Worm (Caenorhabditis elegans): ENCODE results near the gene Y43F8B.20.

Gene Y43F8B.20

ce11 chrV:19549689-19550088 lies at the start of gene Y43F8B.20:
Y43F8B.20 (minus strand) TSS chrV:19549789.
- TF ChIP-seq lsy-27 (tag; optimal IDR thresholded peaks at IDR 0.05; ENCODE audit: borderline replicate concordance, insufficient read depth) (no peak), ceh-91 (GFP tag; IDR thresholded peaks at IDR 0.05) (no peak), hmg-20 (GFP tag; IDR thresholded peaks at IDR 0.05) (no peak), sdz-38 (tag; optimal IDR thresholded peaks at IDR 0.05) (no peak), ZK185.1 (tag; optimal IDR thresholded peaks at IDR 0.05; ENCODE audit: poor library complexity, severe bottlenecking) (no peak), egl-44 (GFP tag; IDR thresholded peaks at IDR 0.05) (no peak), F55B11.4 (tag; optimal IDR thresholded peaks at IDR 0.05; ENCODE audit: borderline replicate concordance, insufficient read depth) (no peak), hmg-1.2 (GFP tag; IDR thresholded peaks at IDR 0.05) (no peak), ztf-26 (tag; optimal IDR thresholded peaks at IDR 0.05) (no peak), snpc-1.3 (tag; optimal IDR thresholded peaks at IDR 0.05; ENCODE audit: insufficient read depth) (no peak), lir-1 (GFP tag; conservative IDR thresholded peaks at IDR 0.05) (no peak), F52B5.7 (tag; optimal IDR thresholded peaks at IDR 0.05) (no peak), somi-1 (GFP tag; optimal IDR thresholded peaks at IDR 0.05) (no peak), nhr-120 (GFP tag; IDR thresholded peaks at IDR 0.05) (no peak), aptf-2 (GFP tag; conservative IDR thresholded peaks at IDR 0.05) (no peak), bed-2 (GFP tag; IDR thresholded peaks at IDR 0.05) (no peak)

ce11 chrV:19599087-19599486 lies 49.5 kb upstream of the Y43F8B.20 start:
- TF ChIP-seq unc-62 (GFP tag; optimal IDR thresholded peaks at IDR 0.05) (no peak), rpc-1 (optimal IDR thresholded peaks at IDR 0.05) (no peak), rpc-1 (tag; optimal IDR thresholded peaks at IDR 0.05) (peak; percentile 24)

- TF ChIP-seq mxl-1 (tag; optimal IDR thresholded peaks at IDR 0.05) (no peak), egrh-3 (GFP tag; IDR thresholded peaks at IDR 0.05) (peak; percentile 86), zfh-2 (GFP tag; conservative IDR thresholded peaks at IDR 0.05) (peak; percentile 95), rcor-1 (GFP tag; IDR thresholded peaks at IDR 0.05) (no peak), ceh-79 (tag; optimal IDR thresholded peaks at IDR 0.05) (no peak), nhr-27 (tag; optimal IDR thresholded peaks at IDR 0.05) (no peak), ztf-6 (GFP tag; IDR thresholded peaks at IDR 0.05) (no peak), nhr-80 (tag; optimal IDR thresholded peaks at IDR 0.05) (no peak), F22D6.2 (tag; optimal IDR thresholded peaks at IDR 0.05) (no peak), B0336.3 (GFP tag; IDR thresholded peaks at IDR 0.05) (no peak), mcd-1 (GFP tag; IDR thresholded peaks at IDR 0.05) (0 out of 2 replicates have a peak, but pooled peaks have one; percentile 25), ceh-91 (GFP tag; IDR thresholded peaks at IDR 0.05) (no peak), Y56A3A.18 (GFP tag; IDR thresholded peaks at IDR 0.05) (no peak), D2030.7 (GFP tag; IDR thresholded peaks at IDR 0.05) (no peak), F39B2.1 (GFP tag; IDR thresholded peaks at IDR 0.05) (no peak), madf-10 (tag; optimal IDR thresholded peaks at IDR 0.05) (no peak), let-607 (tag; optimal IDR thresholded peaks at IDR 0.05) (no peak), bed-2 (GFP tag; IDR thresholded peaks at IDR 0.05) (no peak), die-1 (tag; optimal IDR thresholded peaks at IDR 0.05) (no peak), ZK185.1 (tag; optimal IDR thresholded peaks at IDR 0.05; ENCODE audit: poor library complexity, severe bottlenecking) (no peak), nhr-179 (tag; optimal IDR thresholded peaks at IDR 0.05) (no peak), egl-44 (GFP tag; IDR thresholded peaks at IDR 0.05) (no peak), lin-26 (GFP tag; IDR thresholded peaks at IDR 0.05) (0 out of 2 replicates have a peak, but pooled peaks have one; percentile 13), Y95B8A.8 (GFP tag; IDR thresholded peaks at IDR 0.05) (no peak), B0019.2 (GFP tag; conservative IDR thresholded peaks at IDR 0.05) (no peak), T26A5.8 (tag; optimal IDR thresholded peaks at IDR 0.05) (no peak), madf-3 (GFP tag; IDR thresholded peaks at IDR 0.05) (no peak), lin-35 (GFP tag; optimal IDR thresholded peaks at IDR 0.05) (no peak), nfya-1 (tag; optimal IDR thresholded peaks at IDR 0.05; ENCODE audit: borderline replicate concordance, insufficient read depth) (no peak), chd-7 (tag; optimal IDR thresholded peaks at IDR 0.05) (no peak), F33H1.4 (GFP tag; IDR thresholded peaks at IDR 0.05) (no peak)
Measured at ce11 chrV:19590826-19591225, 41.2 kb upstream of the Y43F8B.20 start.

All from whole organism, young adult.